Worm (Caenorhabditis elegans): ENCODE data around the gene nhr-237.

nhr-237 gene

ce11 chrV:1607790-1608189 lies 18.8 kb downstream of the nhr-237 start, which contains the start of gene nhr-178 (continued):
- no peak for TF ChIP-seq C34F6.9 (tag; optimal IDR thresholded peaks at IDR 0.05)
- peak; percentile 48 for TF ChIP-seq Y55F3AM.14 (GFP tag; optimal IDR thresholded peaks at IDR 0.05)
- TF ChIP-seq fos-1 (tag; optimal IDR thresholded peaks at IDR 0.05) = peak; percentile 92
- TF ChIP-seq gmeb-1 (tag; optimal IDR thresholded peaks at IDR 0.05) = no peak
- no peak for TF ChIP-seq dmd-4 (tag; optimal IDR thresholded peaks at IDR 0.05)
- no peak for TF ChIP-seq unc-55 (GFP tag; optimal IDR thresholded peaks at IDR 0.05)
- no peak for TF ChIP-seq lin-39 (tag; optimal IDR thresholded peaks at IDR 0.05)

- TF ChIP-seq elt-1 (tag; optimal IDR thresholded peaks at IDR 0.05) (no peak), ceh-16 (tag; optimal IDR thresholded peaks at IDR 0.05) (no peak), fos-1 (tag; optimal IDR thresholded peaks at IDR 0.05) (no peak), nhr-237 (tag; optimal IDR thresholded peaks at IDR 0.05) (no peak), mbf-1 (tag; optimal IDR thresholded peaks at IDR 0.05) (no peak), nhr-6 (tag; optimal IDR thresholded peaks at IDR 0.05) (no peak), nhr-21 (tag; optimal IDR thresholded peaks at IDR 0.05) (no peak)
These were observed 26.0 kb downstream of the nhr-237 start, which contains the start of gene F16B4.2 for ce11 chrV:1600561-1601088. F16B4.2 (plus strand) TSS chrV:1601038.

ce11 chrV:1594554-1595092 lies 32.0 kb downstream of the nhr-237 start:
- no peak for TF ChIP-seq ceh-82 (tag; optimal IDR thresholded peaks at IDR 0.05)
- TF ChIP-seq lin-13 (GFP tag; optimal IDR thresholded peaks at IDR 0.05) = no peak
- peak; percentile 48 for TF ChIP-seq sma-3 (GFP tag; optimal IDR thresholded peaks at IDR 0.05)
- TF ChIP-seq sem-4 (tag; optimal IDR thresholded peaks at IDR 0.05) = no peak
- TF ChIP-seq ztf-4 (tag; optimal IDR thresholded peaks at IDR 0.05) = no peak
- no peak for TF ChIP-seq elt-3 (tag; optimal IDR thresholded peaks at IDR 0.05)

- TF ChIP-seq mbf-1 (tag; optimal IDR thresholded peaks at IDR 0.05) = no peak
- no peak for TF ChIP-seq lin-39 (tag; optimal IDR thresholded peaks at IDR 0.05)
- no peak for TF ChIP-seq nhr-129 (tag; optimal IDR thresholded peaks at IDR 0.05)
- no peak for TF ChIP-seq Y55F3AM.14 (GFP tag; optimal IDR thresholded peaks at IDR 0.05)
- no peak for TF ChIP-seq zag-1 (tag; optimal IDR thresholded peaks at IDR 0.05)
- peak; percentile 24 for TF ChIP-seq fos-1 (tag; optimal IDR thresholded peaks at IDR 0.05)
- TF ChIP-seq mdl-1 (tag; optimal IDR thresholded peaks at IDR 0.05) = no peak
- peak; percentile 9 for TF ChIP-seq gmeb-1 (tag; optimal IDR thresholded peaks at IDR 0.05)
- peak; percentile 9 for TF ChIP-seq crh-2 (tag; optimal IDR thresholded peaks at IDR 0.05)
- peak; percentile 19 for TF ChIP-seq nhr-25 (tag; optimal IDR thresholded peaks at IDR 0.05)
- peak; percentile 3 for TF ChIP-seq sma-9 (GFP tag; optimal IDR thresholded peaks at IDR 0.05)
- no peak for TF ChIP-seq sma-9 (tag; optimal IDR thresholded peaks at IDR 0.05)
- peak; percentile 41 for TF ChIP-seq nhr-21 (tag; optimal IDR thresholded peaks at IDR 0.05)
- no peak for TF ChIP-seq elt-3 (tag; optimal IDR thresholded peaks at IDR 0.05)
- no peak for TF ChIP-seq nhr-23 (tag; optimal IDR thresholded peaks at IDR 0.05)
- peak; percentile 67 for TF ChIP-seq sma-3 (GFP tag; optimal IDR thresholded peaks at IDR 0.05)
- no peak for TF ChIP-seq ZK546.5 (tag; optimal IDR thresholded peaks at IDR 0.05)
- no peak for TF ChIP-seq nhr-77 (tag; optimal IDR thresholded peaks at IDR 0.05)
- no peak for TF ChIP-seq ceh-82 (tag; optimal IDR thresholded peaks at IDR 0.05)
These were observed 32.7 kb downstream of the nhr-237 start, which contains the start of gene F16B4.4 for ce11 chrV:1593799-1594420. F16B4.4 (plus strand) TSS chrV:1594019.

- TF ChIP-seq unc-55 (GFP tag; optimal IDR thresholded peaks at IDR 0.05) (no peak), peb-1 (tag; optimal IDR thresholded peaks at IDR 0.05) (no peak), mbf-1 (tag; optimal IDR thresholded peaks at IDR 0.05) (no peak)
These were observed 38.5 kb downstream of the nhr-237 start, which contains the start of gene F16B4.5 for ce11 chrV:1588128-1588527. F16B4.5 (plus strand) TSS chrV:1588428.

- no peak for TF ChIP-seq zag-1 (tag; optimal IDR thresholded peaks at IDR 0.05)
- no peak for TF ChIP-seq unc-39 (tag; optimal IDR thresholded peaks at IDR 0.05)
- no peak for TF ChIP-seq ztf-1 (GFP tag; conservative IDR thresholded peaks at IDR 0.05)
- no peak for TF ChIP-seq mab-5 (tag; optimal IDR thresholded peaks at IDR 0.05)
- no peak for TF ChIP-seq fos-1 (tag; optimal IDR thresholded peaks at IDR 0.05)
- no peak for TF ChIP-seq lin-11 (tag; optimal IDR thresholded peaks at IDR 0.05)
- no peak for TF ChIP-seq snpc-4 (tag; optimal IDR thresholded peaks at IDR 0.05)
- TF ChIP-seq nhr-25 (tag; optimal IDR thresholded peaks at IDR 0.05) = no peak
- TF ChIP-seq elt-1 (tag; optimal IDR thresholded peaks at IDR 0.05) = no peak
- TF ChIP-seq crh-2 (tag; optimal IDR thresholded peaks at IDR 0.05) = no peak
- TF ChIP-seq ceh-16 (tag; optimal IDR thresholded peaks at IDR 0.05) = no peak
- TF ChIP-seq F13H6.1 (tag; optimal IDR thresholded peaks at IDR 0.05) = no peak
- TF ChIP-seq nhr-21 (tag; optimal IDR thresholded peaks at IDR 0.05) = no peak
- no peak for TF ChIP-seq nhr-23 (tag; optimal IDR thresholded peaks at IDR 0.05)
- no peak for TF ChIP-seq elt-3 (tag; optimal IDR thresholded peaks at IDR 0.05)
- TF ChIP-seq alr-1 (tag; optimal IDR thresholded peaks at IDR 0.05) = no peak
- TF ChIP-seq unc-55 (GFP tag; optimal IDR thresholded peaks at IDR 0.05) = no peak
- no peak for TF ChIP-seq blmp-1 (tag; optimal IDR thresholded peaks at IDR 0.05; ENCODE audit: insufficient read depth)
These were observed 39.7 kb downstream of the nhr-237 start, which contains the start of gene F16B4.6 for ce11 chrV:1586906-1587305. F16B4.6 (plus strand) TSS chrV:1587206.
